Worm (Caenorhabditis elegans) whole organism, L1 larva: ENCODE results near the gene R10E4.11.

ENCODE experiments used
- C16A3.4 ChIP-seq: fragments of 150-350 bp; optimal IDR thresholded peaks from 2 replicates; lab custom pipeline; 2014; ENCODE audit warnings: missing biosample characterization, missing genetic modification characterization
- C34B4.2 ChIP-seq: sonication (generic microtip); optimal IDR thresholded peaks from 2 replicates; lab custom pipeline; 2017; ENCODE audit warnings: mild to moderate bottlenecking, missing genetic modification characterization, missing compliant biosample characterization
- aha-1 ChIP-seq: fragments of 150-350 bp; optimal IDR thresholded peaks from 2 replicates; lab custom pipeline; 2014; ENCODE audit warnings: missing biosample characterization, missing genetic modification characterization
- alr-1 ChIP-seq: fragments of 200-800 bp; sonication (Bioruptor generic); optimal IDR thresholded peaks from 2 replicates; lab custom pipeline; 2018; ENCODE audit warnings: borderline replicate concordance, mild to moderate bottlenecking, missing genetic modification characterization, missing compliant biosample characterization
- ceh-82 ChIP-seq, 3 experiments: fragments of 150-350 bp in 1 of 3; sonication (generic microtip) in 2 of 3; optimal IDR thresholded peaks; 2 replicates each; lab custom pipeline; 2014 to 2017; ENCODE audit warnings: missing biosample characterization in 3 of 3, missing genetic modification characterization in 3 of 3
- ceh-90 ChIP-seq: sonication (generic microtip); optimal IDR thresholded peaks from 2 replicates; lab custom pipeline; 2016; ENCODE audit warnings: missing genetic modification characterization, missing compliant biosample characterization
- ces-1 ChIP-seq: fragments of 150-350 bp; optimal IDR thresholded peaks from 2 replicates; lab custom pipeline; 2014; ENCODE audit warnings: missing biosample characterization, missing genetic modification reagents, missing genetic modification characterization
- efl-1 ChIP-seq, 4 experiments: fragments of 150-350 bp; optimal IDR thresholded peaks in 3 of 4; peaks in 1 of 4; 1 replicate in 1 of 4; 2 replicates in 3 of 4; lab custom pipeline; 2014; ENCODE audit warnings: missing biosample characterization in 2 of 4, missing genetic modification characterization in 2 of 4, missing genetic modification reagents in 2 of 4
- efl-3 ChIP-seq: fragments of 200-800 bp; sonication (Bioruptor generic); optimal IDR thresholded peaks from 2 replicates; lab custom pipeline; 2018; ENCODE audit warnings: mild to moderate bottlenecking, missing genetic modification characterization, missing compliant biosample characterization
- egl-13 ChIP-seq: sonication (generic microtip); optimal IDR thresholded peaks from 2 replicates; lab custom pipeline; 2016; ENCODE audit warnings: missing genotype, missing genetic modification reagents, missing genetic modification characterization, missing compliant biosample characterization
- elt-2 ChIP-seq: sonication (generic microtip); optimal IDR thresholded peaks from 2 replicates; lab custom pipeline; 2016; ENCODE audit warnings: missing genetic modification characterization, mild to moderate bottlenecking, inconsistent platforms, missing compliant biosample characterization, missing genetic modification reagents
- ets-5 ChIP-seq: fragments of 200-800 bp; sonication (Bioruptor generic); IDR thresholded peaks from 2 replicates; pipeline ENCODE4 v1.3.6; 2022; ENCODE audit warnings: missing genetic modification characterization, missing compliant biosample characterization
- grh-1 ChIP-seq: fragments of 200-800 bp; sonication (Bioruptor generic); IDR thresholded peaks from 2 replicates; pipeline ENCODE4 v1.3.6; 2022; ENCODE audit warnings: missing genetic modification reagents, missing genetic modification characterization, missing compliant biosample characterization
- hlh-4 ChIP-seq: sonication (generic microtip); optimal IDR thresholded peaks from 2 replicates; lab custom pipeline; 2016; ENCODE audit warnings: mild to moderate bottlenecking, missing genetic modification characterization, missing compliant biosample characterization
- irx-1 ChIP-seq: sonication (generic microtip); optimal IDR thresholded peaks from 2 replicates; lab custom pipeline; 2016; ENCODE audit warnings: missing genetic modification characterization, missing compliant biosample characterization
- isw-1 ChIP-seq: fragments of 200-800 bp; sonication (Bioruptor generic); IDR thresholded peaks from 2 replicates; pipeline ENCODE4 v1.3.6; 2022; ENCODE audit warnings: missing genetic modification characterization, missing compliant biosample characterization
- lin-14 ChIP-seq: fragments of 200-800 bp; sonication (Bioruptor generic); optimal IDR thresholded peaks from 2 replicates; lab custom pipeline; 2018; ENCODE audit warnings: mild to moderate bottlenecking, missing genetic modification characterization, moderate library complexity, missing compliant biosample characterization
- lin-39 ChIP-seq: fragments of 150-350 bp; optimal IDR thresholded peaks from 2 replicates; lab custom pipeline; 2014; ENCODE audit warnings: missing biosample characterization, missing genetic modification reagents, missing genetic modification characterization
- lir-3 ChIP-seq: sonication (generic microtip); optimal IDR thresholded peaks from 2 replicates; lab custom pipeline; 2016; ENCODE audit warnings: mild to moderate bottlenecking, missing genetic modification characterization, moderate library complexity, missing compliant biosample characterization; ENCODE audit not compliant: poor library complexity
- lsy-2 ChIP-seq, 2 experiments: fragments of 150-350 bp; optimal IDR thresholded peaks; 2 replicates each; lab custom pipeline; 2014; ENCODE audit warnings: missing biosample characterization in 2 of 2, missing genetic modification characterization in 2 of 2
- mab-9 ChIP-seq: fragments of 200-800 bp; sonication (Bioruptor generic); IDR thresholded peaks from 2 replicates; pipeline ENCODE4 v1.3.6; 2022; ENCODE audit warnings: missing genetic modification reagents, missing genetic modification characterization, missing compliant biosample characterization
- mdl-1 ChIP-seq, 2 experiments: fragments of 150-350 bp; optimal IDR thresholded peaks; 2 replicates each; lab custom pipeline; 2014 to 2017; ENCODE audit warnings: missing biosample characterization in 2 of 2, missing genetic modification characterization in 2 of 2, inconsistent platforms in 1 of 2
- mep-1 ChIP-seq: fragments of 150-350 bp; optimal IDR thresholded peaks from 2 replicates; lab custom pipeline; 2014; ENCODE audit warnings: missing biosample characterization, missing genetic modification characterization
- nhr-11 ChIP-seq: fragments of 150-350 bp; optimal IDR thresholded peaks from 2 replicates; lab custom pipeline; 2014; ENCODE audit warnings: missing biosample characterization, missing genetic modification characterization
- nhr-19 ChIP-seq: fragments of 200-800 bp; sonication (Bioruptor generic); conservative IDR thresholded peaks from 2 replicates; pipeline ENCODE4 v1.3.6; 2022; ENCODE audit warnings: missing genetic modification characterization, missing compliant biosample characterization
- nhr-20 ChIP-seq: sonication (generic microtip); optimal IDR thresholded peaks from 2 replicates; lab custom pipeline; 2016; ENCODE audit warnings: mild to moderate bottlenecking, missing genetic modification characterization, missing compliant biosample characterization
- nhr-71 ChIP-seq: sonication (generic microtip); optimal IDR thresholded peaks from 2 replicates; lab custom pipeline; 2016; ENCODE audit warnings: mild to moderate bottlenecking, missing genetic modification characterization, moderate library complexity, missing compliant biosample characterization
- nhr-76 ChIP-seq: sonication (generic microtip); optimal IDR thresholded peaks from 2 replicates; lab custom pipeline; 2017; ENCODE audit warnings: missing biosample characterization, missing genetic modification characterization
- nhr-77 ChIP-seq: fragments of 150-350 bp; optimal IDR thresholded peaks from 2 replicates; lab custom pipeline; 2014; ENCODE audit warnings: missing biosample characterization, missing genetic modification characterization
- nhr-84 ChIP-seq: sonication (generic microtip); optimal IDR thresholded peaks from 2 replicates; lab custom pipeline; 2017; ENCODE audit warnings: missing biosample characterization, missing genetic modification characterization
- nhr-85 ChIP-seq: sonication (generic microtip); peaks from one replicate; lab custom pipeline; 2016; ENCODE audit warnings: missing genetic modification characterization, inconsistent platforms, missing compliant biosample characterization
- nhr-90 ChIP-seq: sonication (generic microtip); optimal IDR thresholded peaks from 2 replicates; lab custom pipeline; 2016; ENCODE audit warnings: mild to moderate bottlenecking, missing genetic modification characterization, missing compliant biosample characterization; ENCODE audit not compliant: poor library complexity
- pag-3 ChIP-seq: sonication (generic microtip); optimal IDR thresholded peaks from 2 replicates; lab custom pipeline; 2017; ENCODE audit warnings: missing genetic modification characterization, mild to moderate bottlenecking, missing compliant biosample characterization, antibody characterized with exemption, borderline replicate concordance; ENCODE audit not compliant: insufficient read depth
- pax-3 ChIP-seq: fragments of 200-800 bp; sonication (Bioruptor generic); optimal IDR thresholded peaks from 2 replicates; lab custom pipeline; 2018; ENCODE audit warnings: mild to moderate bottlenecking, missing genetic modification characterization, moderate library complexity, missing compliant biosample characterization
- pqm-1 ChIP-seq: sonication (generic microtip); optimal IDR thresholded peaks from 3 replicates; lab custom pipeline; 2017; ENCODE audit warnings: missing biosample characterization, missing genetic modification characterization
- rnt-1 ChIP-seq: sonication (generic microtip); optimal IDR thresholded peaks from 2 replicates; lab custom pipeline; 2016; ENCODE audit warnings: mild to moderate bottlenecking, missing genetic modification characterization, moderate library complexity, missing compliant biosample characterization
- skn-1 ChIP-seq: fragments of 150-350 bp; optimal IDR thresholded peaks from 2 replicates; lab custom pipeline; 2014; ENCODE audit warnings: missing biosample characterization, missing genetic modification characterization
- snpc-4 ChIP-seq: fragments of 150-350 bp; optimal IDR thresholded peaks from 2 replicates; lab custom pipeline; 2014; ENCODE audit warnings: missing biosample characterization, missing genetic modification characterization
- snu-23 ChIP-seq: sonication (generic microtip); optimal IDR thresholded peaks from 2 replicates; lab custom pipeline; 2016; ENCODE audit warnings: missing genetic modification characterization, missing compliant biosample characterization
- sup-37 ChIP-seq: fragments of 200-800 bp; sonication (Bioruptor generic); optimal IDR thresholded peaks from 2 replicates; lab custom pipeline; 2018; ENCODE audit warnings: mild to moderate bottlenecking, missing genetic modification characterization, missing compliant biosample characterization
- swsn-7 ChIP-seq: sonication (generic microtip); optimal IDR thresholded peaks from 2 replicates; lab custom pipeline; 2016; ENCODE audit warnings: missing genetic modification characterization, missing compliant biosample characterization
- tlp-1 ChIP-seq: fragments of 150-350 bp; optimal IDR thresholded peaks from 2 replicates; lab custom pipeline; 2014; ENCODE audit warnings: missing biosample characterization, missing genetic modification characterization
- unc-130 ChIP-seq: fragments of 150-350 bp; optimal IDR thresholded peaks from 2 replicates; lab custom pipeline; 2017; ENCODE audit warnings: missing biosample characterization, missing genetic modification characterization, inconsistent platforms
- unc-30 ChIP-seq: sonication (generic microtip); optimal IDR thresholded peaks from 2 replicates; lab custom pipeline; 2017; ENCODE audit warnings: missing biosample characterization, missing genetic modification characterization
- unc-86 ChIP-seq: sonication (generic microtip); optimal IDR thresholded peaks from 2 replicates; lab custom pipeline; 2016; ENCODE audit warnings: missing genetic modification characterization, missing compliant biosample characterization
- ztf-11 ChIP-seq, 2 experiments: sonication (generic microtip); optimal IDR thresholded peaks; 2 replicates each; lab custom pipeline; 2016 to 2017; ENCODE audit warnings: missing genetic modification characterization in 2 of 2, missing biosample characterization in 1 of 2, missing compliant biosample characterization in 1 of 2
- ztf-4 ChIP-seq: fragments of 150-350 bp; optimal IDR thresholded peaks from 2 replicates; lab custom pipeline; 2014; ENCODE audit warnings: missing biosample characterization, missing genetic modification characterization

The R10E4.11 gene

DNA sequence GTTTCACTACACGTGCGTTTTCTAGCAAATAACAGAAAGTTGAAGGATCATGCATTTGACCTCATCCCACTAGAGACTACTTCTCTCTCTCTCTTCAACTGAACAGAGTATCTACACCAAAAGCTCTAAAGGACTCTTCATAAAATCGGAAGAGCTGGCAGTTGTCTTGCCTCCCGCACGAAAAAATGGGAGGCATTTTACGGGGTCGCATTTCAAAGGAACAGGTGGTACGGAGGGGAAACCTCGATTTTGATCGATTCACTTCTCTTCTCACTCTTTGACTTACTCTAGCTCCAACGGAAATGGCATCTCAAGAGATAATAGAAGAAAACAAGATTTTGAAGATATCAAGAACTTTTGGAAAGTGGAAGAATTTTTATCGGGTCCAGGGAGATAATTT lies 17.7 kb downstream of the R10E4.11 start:
- TF ChIP-seq grh-1 (GFP tag; lab: Robert Waterston, UW), result no peak
- TF ChIP-seq nhr-71 (tag; lab: Kevin White, UChicago), result peak; percentile 80
- peak; percentile 53 for TF ChIP-seq lir-3 (tag; lab: Kevin White, UChicago)
- no peak for TF ChIP-seq nhr-84 (tag; lab: Kevin White, UChicago)
- peak; percentile 55 for TF ChIP-seq nhr-20 (tag; lab: Kevin White, UChicago)
- peak; percentile 47 for TF ChIP-seq snu-23 (GFP tag; lab: Kevin White, UChicago)
- TF ChIP-seq unc-130 (tag; lab: Kevin White, UChicago), result peak; percentile 58
- peak; percentile 85 for TF ChIP-seq pag-3 (tag; lab: Kevin White, UChicago)
- TF ChIP-seq mep-1 (tag; lab: Kevin White, UChicago), result peak; percentile 41
- TF ChIP-seq efl-1 (optimal IDR thresholded peaks at IDR 0.05; lab: Kevin White, UChicago), result peak in 1 of 2 experiments; percentile 26
- TF ChIP-seq efl-1 (GFP tag; optimal IDR thresholded peaks at IDR 0.05 in 1 of 2; lab: Kevin White, UChicago), result peak; percentile 2 to 71
- TF ChIP-seq mdl-1 (tag; optimal IDR thresholded peaks at IDR 0.05; lab: Kevin White, UChicago), result peak in 1 of 2 experiments; percentile 45
- TF ChIP-seq nhr-19 (GFP tag; lab: Robert Waterston, UW), result peak; percentile 52
- TF ChIP-seq nhr-11 (tag; lab: Kevin White, UChicago), result peak; percentile 27
- no peak for TF ChIP-seq snpc-4
- peak; percentile 10 for TF ChIP-seq nhr-85 (tag; lab: Kevin White, UChicago)
- TF ChIP-seq ets-5 (GFP tag; lab: Robert Waterston, UW), result no peak
- peak; percentile 85 for TF ChIP-seq lin-14 (GFP tag; lab: Kevin White, UChicago)
- no peak for TF ChIP-seq elt-2 (tag; lab: Kevin White, UChicago)
- peak in 1 of 2 experiments; percentile 47 for TF ChIP-seq lsy-2 (tag; optimal IDR thresholded peaks at IDR 0.05; lab: Kevin White, UChicago)
- peak; percentile 88 for TF ChIP-seq rnt-1 (tag; lab: Kevin White, UChicago)
- TF ChIP-seq egl-13 (tag; lab: Kevin White, UChicago), result no peak

DNA sequence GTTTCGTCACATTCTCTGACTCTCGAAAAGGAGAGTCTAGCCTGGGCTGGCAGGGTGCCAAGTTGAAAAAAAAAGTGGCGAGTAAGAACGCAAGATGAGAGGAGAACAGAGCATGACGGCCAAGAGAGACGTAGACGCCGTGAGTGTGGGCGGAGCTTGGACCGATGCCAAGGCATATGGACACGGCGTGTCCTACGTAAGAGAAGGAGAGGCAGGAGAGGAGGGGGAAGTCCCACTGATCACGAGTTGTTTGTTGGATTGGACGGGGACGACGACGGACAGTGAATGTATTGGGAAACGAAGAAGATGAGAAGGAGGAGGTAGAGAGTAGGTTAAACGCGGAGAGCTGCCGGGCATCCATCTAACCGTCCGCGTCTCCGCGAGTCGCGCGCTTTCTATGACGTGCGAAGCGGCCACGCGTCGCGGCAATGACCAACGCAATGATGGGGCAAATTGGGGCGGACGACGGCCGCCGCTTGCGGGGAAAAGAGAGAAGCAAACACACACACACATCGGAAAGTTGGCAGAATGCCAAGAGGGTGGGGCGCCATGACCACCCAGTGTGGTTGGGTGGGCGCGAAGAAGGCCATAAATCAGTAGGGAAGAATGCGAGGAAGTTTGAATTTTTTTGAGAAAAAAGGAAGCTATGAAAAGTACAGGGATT lies 18.8 kb downstream of the R10E4.11 start:
- TF ChIP-seq sup-37 (peak; percentile 96), ztf-11 (tag; optimal IDR thresholded peaks at IDR 0.05; lab: Kevin White, UChicago) (peak in 1 of 2 experiments; percentile 97), snpc-4 (peak; percentile 87), ces-1 (GFP tag; lab: Kevin White, UChicago) (peak; percentile 29), unc-130 (tag; lab: Kevin White, UChicago) (peak; percentile 55), lin-39 (peak; percentile 84), aha-1 (peak; percentile 79), nhr-90 (tag; lab: Kevin White, UChicago) (peak; percentile 99), nhr-76 (tag; lab: Kevin White, UChicago) (peak; percentile 17), ceh-82 (tag; optimal IDR thresholded peaks at IDR 0.05; lab: Kevin White, UChicago) (peak; percentile 69 to 84 (median 73)), lir-3 (tag; lab: Kevin White, UChicago) (peak; percentile 92), pax-3 (tag; lab: Kevin White, UChicago) (peak; percentile 98), alr-1 (tag; lab: Kevin White, UChicago) (no peak), irx-1 (tag; lab: Kevin White, UChicago) (peak; percentile 97), rnt-1 (tag; lab: Kevin White, UChicago) (peak; percentile 90), ztf-4 (tag; lab: Kevin White, UChicago) (peak; percentile 98), C34B4.2 (peak; percentile 12), efl-3 (GFP tag; lab: Kevin White, UChicago) (peak; percentile 83), isw-1 (GFP tag; lab: Robert Waterston, UW) (peak; percentile 91), unc-86 (tag; lab: Kevin White, UChicago) (peak; percentile 100), swsn-7 (tag; lab: Kevin White, UChicago) (peak; percentile 99), C16A3.4 (tag; lab: Kevin White, UChicago) (peak; percentile 91), mdl-1 (tag; optimal IDR thresholded peaks at IDR 0.05; lab: Kevin White, UChicago) (peak; percentile 65 to 95), ceh-90 (tag; lab: Kevin White, UChicago) (peak; percentile 49), skn-1 (tag; lab: Kevin White, UChicago) (peak; percentile 86), tlp-1 (tag; lab: Kevin White, UChicago) (no peak), mep-1 (tag; lab: Kevin White, UChicago) (peak; percentile 96), mab-9 (GFP tag; lab: Robert Waterston, UW) (peak; percentile 92), nhr-77 (tag; lab: Kevin White, UChicago) (peak; percentile 94), unc-30 (tag; lab: Kevin White, UChicago) (peak; percentile 30), egl-13 (tag; lab: Kevin White, UChicago) (peak; percentile 100), nhr-11 (tag; lab: Kevin White, UChicago) (peak; percentile 97), ets-5 (GFP tag; lab: Robert Waterston, UW) (no peak), snu-23 (GFP tag; lab: Kevin White, UChicago) (peak; percentile 99), hlh-4 (tag; lab: Kevin White, UChicago) (peak; percentile 72), pqm-1 (tag; lab: Kevin White, UChicago) (peak; percentile 70)
